Worm (Caenorhabditis elegans) whole organism, young adult: ENCODE measurements around the gene fbxb-9.

ENCODE experiments used
- B0035.1 ChIP-seq: sonication (generic microtip); optimal IDR thresholded peaks from 2 replicates; lab custom pipeline; 2016; ENCODE audit warnings: missing genetic modification characterization, mild to moderate bottlenecking, missing compliant biosample characterization, missing genotype, missing genetic modification reagents
- B0336.3 ChIP-seq: fragments of 200-800 bp; sonication (Bioruptor generic); IDR thresholded peaks from 2 replicates; pipeline ENCODE4 v1.3.6; 2022; ENCODE audit warnings: missing genetic modification characterization, missing compliant biosample characterization
- C06A6.2 ChIP-seq: fragments of 200-800 bp; sonication (Bioruptor generic); conservative IDR thresholded peaks from 2 replicates; pipeline ENCODE4 v1.3.6; 2022; ENCODE audit warnings: missing genetic modification characterization, missing compliant biosample characterization
- C17E4.6 ChIP-seq: fragments of 200-800 bp; sonication (Bioruptor generic); IDR thresholded peaks from 2 replicates; pipeline ENCODE4 v1.3.6; 2022; ENCODE audit warnings: missing genetic modification reagents, missing genetic modification characterization, missing compliant biosample characterization
- D2030.7 ChIP-seq: fragments of 200-800 bp; sonication (Bioruptor generic); IDR thresholded peaks from 2 replicates; pipeline ENCODE4 v1.3.6; 2022; ENCODE audit warnings: missing genetic modification reagents, missing genetic modification characterization, missing compliant biosample characterization
- F23B12.7 ChIP-seq: sonication (generic microtip); optimal IDR thresholded peaks from 2 replicates; lab custom pipeline; 2017; ENCODE audit warnings: missing genetic modification characterization, mild to moderate bottlenecking, missing compliant biosample characterization, antibody characterized with exemption, moderate library complexity; ENCODE audit not compliant: insufficient read depth
- F33H1.4 ChIP-seq: fragments of 200-800 bp; sonication (Bioruptor generic); IDR thresholded peaks from 2 replicates; pipeline ENCODE4 v1.3.6; 2022; ENCODE audit warnings: missing genetic modification reagents, missing genetic modification characterization, missing compliant biosample characterization
- K11D2.4 ChIP-seq: fragments of 200-800 bp; sonication (Bioruptor generic); IDR thresholded peaks from 2 replicates; pipeline ENCODE4 v1.3.6; 2022; ENCODE audit warnings: missing genetic modification reagents, missing genetic modification characterization, missing compliant biosample characterization
- K12H6.12 ChIP-seq: fragments of 200-800 bp; sonication (Bioruptor generic); optimal IDR thresholded peaks from 2 replicates; lab custom pipeline; 2018; ENCODE audit warnings: mild to moderate bottlenecking, missing genetic modification characterization, missing compliant biosample characterization
- T07F8.4 ChIP-seq: sonication (generic microtip); optimal IDR thresholded peaks from 2 replicates; lab custom pipeline; 2016; ENCODE audit warnings: mild to moderate bottlenecking, missing genetic modification characterization, moderate library complexity, missing compliant biosample characterization
- Y56A3A.18 ChIP-seq: fragments of 200-800 bp; sonication (Bioruptor generic); IDR thresholded peaks from 2 replicates; pipeline ENCODE4 v1.3.6; 2022; ENCODE audit warnings: missing genetic modification reagents, missing genetic modification characterization, missing compliant biosample characterization
- Y67H2A.10 ChIP-seq: fragments of 200-800 bp; sonication (Bioruptor generic); conservative IDR thresholded peaks from 2 replicates; pipeline ENCODE4 v1.3.6; 2022; ENCODE audit warnings: missing genetic modification reagents, missing genetic modification characterization, missing compliant biosample characterization
- Y95B8A.8 ChIP-seq: fragments of 200-800 bp; sonication (Bioruptor generic); IDR thresholded peaks from 2 replicates; pipeline ENCODE4 v1.3.6; 2022; ENCODE audit warnings: missing genetic modification reagents, missing genetic modification characterization, missing compliant biosample characterization
- aptf-2 ChIP-seq: fragments of 200-800 bp; sonication (Bioruptor generic); conservative IDR thresholded peaks from 2 replicates; pipeline ENCODE4 v1.3.6; 2022; ENCODE audit warnings: missing genetic modification reagents, missing genetic modification characterization, missing compliant biosample characterization
- atf-7 ChIP-seq: sonication (generic microtip); optimal IDR thresholded peaks from 2 replicates; lab custom pipeline; 2017; ENCODE audit warnings: mild to moderate bottlenecking, missing genetic modification characterization, missing compliant biosample characterization
- attf-3 ChIP-seq: fragments of 200-800 bp; sonication (Bioruptor generic); conservative IDR thresholded peaks from 2 replicates; pipeline ENCODE4 v1.3.6; 2022; ENCODE audit warnings: missing genetic modification reagents, missing genetic modification characterization, missing compliant biosample characterization
- ceh-100 ChIP-seq: fragments of 200-800 bp; sonication (Bioruptor generic); IDR thresholded peaks from 2 replicates; pipeline ENCODE4 v1.3.6; 2022; ENCODE audit warnings: missing genetic modification reagents, missing genetic modification characterization, missing compliant biosample characterization
- ceh-91 ChIP-seq: fragments of 200-800 bp; sonication (Bioruptor generic); IDR thresholded peaks from 2 replicates; pipeline ENCODE4 v1.3.6; 2022; ENCODE audit warnings: missing genetic modification reagents, missing genetic modification characterization, missing compliant biosample characterization
- dox-1 ChIP-seq: fragments of 200-800 bp; sonication (Bioruptor generic); IDR thresholded peaks from 2 replicates; pipeline ENCODE4 v1.3.6; 2022; ENCODE audit warnings: missing genetic modification reagents, missing genetic modification characterization, missing compliant biosample characterization
- dpl-1 ChIP-seq: fragments of 150-350 bp; optimal IDR thresholded peaks from 2 replicates; lab custom pipeline; 2014; ENCODE audit warnings: missing biosample characterization, missing genetic modification reagents, missing genetic modification characterization
- efl-1 ChIP-seq: fragments of 150-350 bp; optimal IDR thresholded peaks from 2 replicates; lab custom pipeline; 2014; ENCODE audit warnings: missing biosample characterization, missing genetic modification reagents, missing genetic modification characterization
- egl-18 ChIP-seq: fragments of 200-800 bp; sonication (Bioruptor generic); IDR thresholded peaks from 2 replicates; pipeline ENCODE4 v1.3.6; 2022; ENCODE audit warnings: missing genetic modification reagents, missing genetic modification characterization, missing compliant biosample characterization
- egl-44 ChIP-seq: fragments of 200-800 bp; sonication (Bioruptor generic); IDR thresholded peaks from 2 replicates; pipeline ENCODE4 v1.3.6; 2022; ENCODE audit warnings: missing genetic modification reagents, missing genetic modification characterization, missing compliant biosample characterization
- ekl-4 ChIP-seq: fragments of 200-800 bp; sonication (Bioruptor generic); IDR thresholded peaks from 2 replicates; pipeline ENCODE4 v1.3.6; 2022; ENCODE audit warnings: missing genetic modification reagents, missing genetic modification characterization, missing compliant biosample characterization
- hmg-1.2 ChIP-seq: fragments of 200-800 bp; sonication (Bioruptor generic); IDR thresholded peaks from 2 replicates; pipeline ENCODE4 v1.3.6; 2022; ENCODE audit warnings: missing genetic modification reagents, missing genetic modification characterization, missing compliant biosample characterization
- hsf-1 ChIP-seq: fragments of 200-800 bp; sonication (Bioruptor generic); IDR thresholded peaks from 2 replicates; pipeline ENCODE4 v1.3.6; 2022; ENCODE audit warnings: missing genetic modification reagents, missing genetic modification characterization, missing compliant biosample characterization
- let-526 ChIP-seq: fragments of 200-800 bp; sonication (Bioruptor generic); IDR thresholded peaks from 2 replicates; pipeline ENCODE4 v1.3.6; 2022; ENCODE audit warnings: missing genetic modification reagents, missing genetic modification characterization, missing compliant biosample characterization
- let-607 ChIP-seq, 2 experiments: fragments of 200-800 bp in 1 of 2; sonication (Bioruptor generic) in 1 of 2; sonication (generic microtip) in 1 of 2; optimal IDR thresholded peaks; 2 replicates each; lab custom pipeline; 2016 to 2018; ENCODE audit warnings: mild to moderate bottlenecking in 2 of 2, missing compliant biosample characterization in 2 of 2, missing genetic modification characterization in 2 of 2, moderate library complexity in 2 of 2, missing genotype in 1 of 2
- lin-54 ChIP-seq: fragments of 200-800 bp; sonication (Bioruptor generic); optimal IDR thresholded peaks from 2 replicates; lab custom pipeline; 2018; ENCODE audit warnings: mild to moderate bottlenecking, missing genetic modification characterization, missing compliant biosample characterization
- lir-1 ChIP-seq: fragments of 200-800 bp; sonication (Bioruptor generic); conservative IDR thresholded peaks from 2 replicates; pipeline ENCODE4 v1.3.6; 2022; ENCODE audit warnings: missing genetic modification reagents, missing genetic modification characterization, missing compliant biosample characterization
- lsl-1 ChIP-seq: fragments of 200-800 bp; sonication (Bioruptor generic); optimal IDR thresholded peaks from 2 replicates; lab custom pipeline; 2018; ENCODE audit warnings: mild to moderate bottlenecking, missing genetic modification characterization, moderate library complexity, missing compliant biosample characterization
- madf-10 ChIP-seq: sonication (generic microtip); optimal IDR thresholded peaks from 2 replicates; lab custom pipeline; 2016; ENCODE audit warnings: mild to moderate bottlenecking, missing genetic modification characterization, missing compliant biosample characterization
- madf-3 ChIP-seq: fragments of 200-800 bp; sonication (Bioruptor generic); IDR thresholded peaks from 2 replicates; pipeline ENCODE4 v1.3.6; 2022; ENCODE audit warnings: missing genetic modification reagents, missing genetic modification characterization, missing compliant biosample characterization
- madf-6 ChIP-seq: fragments of 200-800 bp; sonication (Bioruptor generic); IDR thresholded peaks from 2 replicates; pipeline ENCODE4 v1.3.6; 2022; ENCODE audit warnings: missing genetic modification reagents, missing genetic modification characterization, missing compliant biosample characterization
- madf-8 ChIP-seq: fragments of 200-800 bp; sonication (Bioruptor generic); conservative IDR thresholded peaks from 2 replicates; pipeline ENCODE4 v1.3.6; 2022; ENCODE audit warnings: missing genetic modification reagents, missing genetic modification characterization, missing compliant biosample characterization
- mcd-1 ChIP-seq: fragments of 200-800 bp; sonication (Bioruptor generic); IDR thresholded peaks from 2 replicates; pipeline ENCODE4 v1.3.6; 2022; ENCODE audit warnings: missing genetic modification reagents, missing genetic modification characterization, missing compliant biosample characterization
- pbrm-1 ChIP-seq: fragments of 200-800 bp; sonication (Bioruptor generic); IDR thresholded peaks from 2 replicates; pipeline ENCODE4 v1.3.6; 2022; ENCODE audit warnings: missing genetic modification reagents, missing genetic modification characterization, missing compliant biosample characterization
- rcor-1 ChIP-seq: fragments of 200-800 bp; sonication (Bioruptor generic); IDR thresholded peaks from 2 replicates; pipeline ENCODE4 v1.3.6; 2022; ENCODE audit warnings: missing genetic modification reagents, missing genetic modification characterization, missing compliant biosample characterization
- repo-1 ChIP-seq: sonication (generic microtip); optimal IDR thresholded peaks from 2 replicates; lab custom pipeline; 2017; ENCODE audit warnings: mild to moderate bottlenecking, missing genetic modification characterization, missing compliant biosample characterization
- sea-2 ChIP-seq: fragments of 200-800 bp; sonication (Bioruptor generic); IDR thresholded peaks from 2 replicates; pipeline ENCODE4 v1.3.6; 2022; ENCODE audit warnings: missing genetic modification characterization, missing compliant biosample characterization
- snpc-4 ChIP-seq, 5 experiments: fragments of 150-350 bp in 1 of 5; sonication (generic microtip) in 4 of 5; optimal IDR thresholded peaks; 2 replicates each; lab custom pipeline; 2014 to 2018; ENCODE audit warnings: missing genetic modification characterization in 5 of 5, missing biosample characterization in 3 of 5, antibody characterized with exemption in 2 of 5, mild to moderate bottlenecking in 2 of 5, missing compliant biosample characterization in 2 of 5, missing genotype in 2 of 5, moderate library complexity in 2 of 5, missing genetic modification reagents in 1 of 5
- tbp1 ChIP-seq: fragments of 200-800 bp; sonication (Bioruptor generic); optimal IDR thresholded peaks from 2 replicates; lab custom pipeline; 2018; ENCODE audit warnings: mild to moderate bottlenecking, missing genetic modification characterization, missing compliant biosample characterization
- ztf-18 ChIP-seq: sonication (generic microtip); optimal IDR thresholded peaks from 2 replicates; lab custom pipeline; 2016; ENCODE audit warnings: missing genotype, mild to moderate bottlenecking, missing genetic modification characterization, missing compliant biosample characterization
- ztf-25 ChIP-seq: fragments of 200-800 bp; sonication (Bioruptor generic); IDR thresholded peaks from 2 replicates; pipeline ENCODE4 v1.3.6; 2022; ENCODE audit warnings: missing genetic modification reagents, missing genetic modification characterization, missing compliant biosample characterization
- ztf-26 ChIP-seq: sonication (generic microtip); optimal IDR thresholded peaks from 2 replicates; lab custom pipeline; 2017; ENCODE audit warnings: missing genetic modification characterization, missing compliant biosample characterization
- ztf-6 ChIP-seq: fragments of 200-800 bp; sonication (Bioruptor generic); IDR thresholded peaks from 2 replicates; pipeline ENCODE4 v1.3.6; 2022; ENCODE audit warnings: missing genetic modification reagents, missing genetic modification characterization, missing compliant biosample characterization

The fbxb-9 gene

DNA sequence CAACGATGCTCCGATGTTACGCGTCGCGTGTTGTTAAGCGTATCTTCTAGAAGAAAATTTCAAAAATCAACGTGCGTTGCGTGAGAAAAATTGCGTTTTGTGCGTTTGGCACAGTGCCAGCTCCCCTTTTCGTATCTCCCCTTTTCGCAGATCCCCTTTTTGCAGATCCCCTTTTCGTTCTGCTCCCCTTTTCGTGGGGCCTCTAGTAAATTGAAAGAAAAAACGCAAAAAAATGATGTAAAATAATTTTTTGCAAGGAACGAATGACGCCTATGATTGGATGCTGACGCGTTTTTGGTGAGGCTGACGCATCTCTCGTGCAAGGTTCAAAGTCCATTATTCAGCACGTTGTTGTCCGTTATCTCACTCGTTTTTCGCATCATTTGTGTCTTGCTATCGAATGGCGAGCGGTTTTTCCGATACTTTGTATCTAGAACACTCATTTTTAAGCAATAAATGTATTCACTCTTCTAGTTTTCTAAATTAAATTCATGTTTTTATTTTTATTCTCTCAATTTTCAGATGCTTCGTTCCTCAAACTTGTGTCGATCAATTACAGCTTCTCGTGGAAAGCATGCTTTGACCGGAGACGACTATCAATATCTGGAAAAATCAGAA lies 16.9 kb upstream of the fbxb-9 start, which contains the start of gene cpt-2 (continued):
- TF ChIP-seq sea-2 (GFP tag; lab: Robert Waterston, UW), result 0 out of 2 replicates have a peak, but pooled peaks have one; percentile 20
- TF ChIP-seq D2030.7, result peak; percentile 95
- TF ChIP-seq mcd-1 (GFP tag; lab: Robert Waterston, UW), result peak; percentile 92
- TF ChIP-seq tbp1 (GFP tag; lab: Kevin White, UChicago), result peak; percentile 67
- TF ChIP-seq let-526 (GFP tag; lab: Robert Waterston, UW), result peak; percentile 90
- peak; percentile 20 for TF ChIP-seq repo-1 (tag; lab: Kevin White, UChicago)
- TF ChIP-seq B0336.3 (GFP tag; lab: Robert Waterston, UW), result peak; percentile 76
- TF ChIP-seq aptf-2 (GFP tag; lab: Robert Waterston, UW), result 0 out of 2 replicates have a peak, but pooled peaks have one; percentile 38
- TF ChIP-seq B0035.1 (tag; lab: Kevin White, UChicago), result peak; percentile 54
- peak; percentile 13 for TF ChIP-seq snpc-4 (GFP tag; optimal IDR thresholded peaks at IDR 0.05; lab: Kevin White, UChicago)
- peak; percentile 27 to 71 (median 62) for TF ChIP-seq snpc-4 (tag; optimal IDR thresholded peaks at IDR 0.05; lab: Kevin White, UChicago)
- TF ChIP-seq madf-8 (GFP tag; lab: Robert Waterston, UW), result peak; percentile 63
- peak; percentile 80; the same call in 1 of the 2 replicates for TF ChIP-seq egl-18
- peak; percentile 97 for TF ChIP-seq dox-1 (GFP tag; lab: Robert Waterston, UW)
- TF ChIP-seq madf-3, result peak; percentile 90
- TF ChIP-seq K11D2.4 (GFP tag; lab: Robert Waterston, UW), result peak; percentile 95
- TF ChIP-seq K12H6.12 (tag; lab: Kevin White, UChicago), result peak; percentile 51
- peak; percentile 59 for TF ChIP-seq madf-10
- TF ChIP-seq Y56A3A.18 (GFP tag; lab: Robert Waterston, UW), result peak; percentile 58; the same call in 1 of the 2 replicates
- TF ChIP-seq T07F8.4, result peak; percentile 7
- TF ChIP-seq atf-7 (tag; lab: Kevin White, UChicago), result peak; percentile 73
- peak; percentile 88 for TF ChIP-seq C17E4.6
- TF ChIP-seq ekl-4, result peak; percentile 86; the same call in 1 of the 2 replicates
- TF ChIP-seq ztf-6 (GFP tag; lab: Robert Waterston, UW), result peak; percentile 68; the same call in 1 of the 2 replicates
- peak; percentile 86 for TF ChIP-seq lin-54
- TF ChIP-seq rcor-1 (GFP tag; lab: Robert Waterston, UW), result peak; percentile 95
- peak; percentile 90 for TF ChIP-seq pbrm-1
- TF ChIP-seq F23B12.7 (tag; lab: Kevin White, UChicago), result peak; percentile 48
- TF ChIP-seq lir-1 (GFP tag; lab: Robert Waterston, UW), result peak; percentile 85
- peak; percentile 65 for TF ChIP-seq hmg-1.2
- TF ChIP-seq egl-44 (GFP tag; lab: Robert Waterston, UW), result peak; percentile 92
- peak; percentile 54 for TF ChIP-seq ztf-26 (tag; lab: Kevin White, UChicago)
- TF ChIP-seq Y95B8A.8 (GFP tag; lab: Robert Waterston, UW), result peak; percentile 79; the same call in 1 of the 2 replicates
- TF ChIP-seq ceh-100 (GFP tag; lab: Robert Waterston, UW), result peak; percentile 98
- TF ChIP-seq ztf-25, result 0 out of 2 replicates have a peak, but pooled peaks have one; percentile 35
- peak; percentile 77 for TF ChIP-seq F33H1.4 (GFP tag; lab: Robert Waterston, UW)
- TF ChIP-seq madf-6 (GFP tag; lab: Robert Waterston, UW), result peak; percentile 82
- peak; percentile 44 for TF ChIP-seq dpl-1 (GFP tag; lab: Kevin White, UChicago)
- TF ChIP-seq let-607 (tag; optimal IDR thresholded peaks at IDR 0.05; lab: Kevin White, UChicago), result peak; percentile 22 to 65
- TF ChIP-seq lsl-1 (GFP tag; lab: Kevin White, UChicago), result peak; percentile 62
- TF ChIP-seq efl-1, result peak; percentile 12
- peak; percentile 80 for TF ChIP-seq ceh-91
- peak; percentile 65 for TF ChIP-seq C06A6.2
- TF ChIP-seq hsf-1 (GFP tag; lab: Robert Waterston, UW), result peak; percentile 87
- peak; percentile 43; the same call in 1 of the 2 replicates for TF ChIP-seq Y67H2A.10 (GFP tag; lab: Robert Waterston, UW)
- TF ChIP-seq attf-3, result peak; percentile 76
- TF ChIP-seq ztf-18 (tag; lab: Kevin White, UChicago), result peak; percentile 97
